Fruit fly (Drosophila melanogaster) whole organism, wandering third instar larva: Measurements from ENCODE around the gene CG5355.

Experiments used
- Abd-B ChIP-seq: fragments of >200 bp; optimal IDR thresholded peaks from 2 replicates; lab custom pipeline; 2017; ENCODE audit warnings: missing biosample characterization, missing genetic modification characterization
- CG32264 ChIP-seq: fragments of 200-800 bp; sonication (Bioruptor generic); optimal IDR thresholded peaks from 2 replicates; lab custom pipeline; 2016; ENCODE audit warnings: missing biosample characterization, missing genetic modification characterization
- CG9705 ChIP-seq: fragments of 200-800 bp; sonication (Bioruptor generic); optimal IDR thresholded peaks from 2 replicates; lab custom pipeline; 2018; ENCODE audit warnings: missing biosample characterization, mild to moderate bottlenecking, missing genetic modification characterization
- CrebA ChIP-seq: fragments of 200-800 bp; sonication (Bioruptor generic); optimal IDR thresholded peaks from 2 replicates; lab custom pipeline; 2016; ENCODE audit warnings: missing biosample characterization, mild to moderate bottlenecking, missing genetic modification characterization, borderline replicate concordance
- Dfd ChIP-seq: fragments of >200 bp; optimal IDR thresholded peaks from 2 replicates; lab custom pipeline; 2017; ENCODE audit warnings: missing biosample characterization, missing genetic modification characterization
- Dif ChIP-seq: fragments of 200-275, 200-300 bp; sonication (Bioruptor generic); optimal IDR thresholded peaks from 2 replicates; lab custom pipeline; 2018; ENCODE audit warnings: missing biosample characterization, missing genetic modification characterization; ENCODE audit not compliant: partially characterized antibody
- GATAd ChIP-seq: sonication (Bioruptor generic); optimal IDR thresholded peaks from 2 replicates; lab custom pipeline; 2016; ENCODE audit warnings: missing biosample characterization, missing genetic modification characterization
- HLH106 ChIP-seq: fragments of 200-800 bp; optimal IDR thresholded peaks from 3 replicates; lab custom pipeline; 2019; ENCODE audit warnings: missing biosample characterization, mild to moderate bottlenecking, missing genetic modification characterization, moderate library complexity
- Hnf4 ChIP-seq: fragments of 200-800 bp; sonication (Bioruptor generic); optimal IDR thresholded peaks from 2 replicates; lab custom pipeline; 2016; ENCODE audit warnings: missing biosample characterization, mild to moderate bottlenecking, missing genetic modification characterization
- Hr78 ChIP-seq: fragments of >200 bp; optimal IDR thresholded peaks from 2 replicates; lab custom pipeline; 2017; ENCODE audit warnings: missing biosample characterization, missing genetic modification characterization
- Hr83 ChIP-seq: fragments of 200-300 bp; sonication (Bioruptor generic); optimal IDR thresholded peaks from 2 replicates; lab custom pipeline; 2016; ENCODE audit warnings: missing biosample characterization, mild to moderate bottlenecking, missing genetic modification characterization, moderate library complexity; ENCODE audit not compliant: poor library complexity, severe bottlenecking
- Jra ChIP-seq: sonication (Bioruptor generic); optimal IDR thresholded peaks from 2 replicates; lab custom pipeline; 2016; ENCODE audit warnings: missing biosample characterization, missing genetic modification characterization
- Mio ChIP-seq: sonication (Bioruptor generic); optimal IDR thresholded peaks from 2 replicates; lab custom pipeline; 2016; ENCODE audit warnings: missing biosample characterization, missing genetic modification characterization
- Myc ChIP-seq: fragments of >200 bp; optimal IDR thresholded peaks from 2 replicates; lab custom pipeline; 2017
- N ChIP-seq: fragments of >200 bp; optimal IDR thresholded peaks from 2 replicates; lab custom pipeline; 2018; ENCODE audit warnings: missing biosample characterization, missing external identifiers, missing genetic modification characterization
- OdsH ChIP-seq: fragments of 200-800 bp; sonication (Bioruptor generic); optimal IDR thresholded peaks from 2 replicates; lab custom pipeline; 2016; ENCODE audit warnings: missing biosample characterization, mild to moderate bottlenecking, missing genetic modification characterization
- Rel ChIP-seq, 2 experiments: fragments of 200-800 bp; sonication (Bioruptor generic) in 1 of 2; optimal IDR thresholded peaks; 2 replicates in 1 of 2; 3 replicates in 1 of 2; lab custom pipeline; 2016 to 2019; ENCODE audit warnings: mild to moderate bottlenecking in 2 of 2, missing biosample characterization in 2 of 2, missing genetic modification characterization in 2 of 2, moderate library complexity in 1 of 2
- Sp1 ChIP-seq: fragments of 200-800 bp; sonication (Bioruptor generic); optimal IDR thresholded peaks from 3 replicates; lab custom pipeline; 2019; ENCODE audit warnings: missing biosample characterization, mild to moderate bottlenecking, missing genetic modification characterization, moderate library complexity
- Vsx2 ChIP-seq: fragments of 200-300, 225-300 bp; sonication (Bioruptor generic); optimal IDR thresholded peaks from 2 replicates; lab custom pipeline; 2018; ENCODE audit warnings: missing biosample characterization, missing genetic modification characterization; ENCODE audit not compliant: partially characterized antibody
- br ChIP-seq: fragments of 200-800 bp; sonication (Bioruptor generic); optimal IDR thresholded peaks from 2 replicates; lab custom pipeline; 2016; ENCODE audit warnings: missing biosample characterization, missing genetic modification characterization
- brk ChIP-seq: fragments of 200-800 bp; sonication (Bioruptor generic); optimal IDR thresholded peaks from 2 replicates; lab custom pipeline; 2016; ENCODE audit warnings: missing biosample characterization, mild to moderate bottlenecking, missing genetic modification characterization
- dl ChIP-seq, 2 experiments: fragments of 175-275, 200-275 bp in 1 of 2; fragments of 200-275 bp in 1 of 2; sonication (Bioruptor generic); optimal IDR thresholded peaks; lab custom pipeline; 2018; ENCODE audit warnings: mild to moderate bottlenecking in 2 of 2, missing biosample characterization in 2 of 2, missing genetic modification characterization in 2 of 2, moderate library complexity in 2 of 2; ENCODE audit not compliant: partially characterized antibody in 2 of 2, insufficient read depth in 1 of 2
- dmrt93B ChIP-seq: fragments of 200-800 bp; sonication (Bioruptor generic); optimal IDR thresholded peaks from 2 replicates; lab custom pipeline; 2018; ENCODE audit warnings: missing biosample characterization, mild to moderate bottlenecking, missing genetic modification characterization
- dsf ChIP-seq: sonication (Bioruptor generic); optimal IDR thresholded peaks from 2 replicates; lab custom pipeline; 2016; ENCODE audit warnings: missing biosample characterization, missing genetic modification characterization, borderline replicate concordance
- ey ChIP-seq: fragments of 200-800 bp; sonication (Bioruptor generic); optimal IDR thresholded peaks from 2 replicates; lab custom pipeline; 2016; ENCODE audit warnings: missing biosample characterization, missing genetic modification characterization
- foxo ChIP-seq, 2 experiments: fragments of 200-800 bp; sonication (Bioruptor generic); optimal IDR thresholded peaks; 2 replicates in 1 of 2; 3 replicates in 1 of 2; lab custom pipeline; 2016 to 2017; ENCODE audit warnings: missing biosample characterization in 2 of 2, missing genetic modification characterization in 2 of 2
- fru ChIP-seq: fragments of 200-800 bp; sonication (Bioruptor generic); optimal IDR thresholded peaks from 3 replicates; lab custom pipeline; 2016; ENCODE audit warnings: missing biosample characterization, mild to moderate bottlenecking, missing genetic modification characterization
- h ChIP-seq: fragments of 200-800 bp; sonication (Bioruptor generic); optimal IDR thresholded peaks from 3 replicates; lab custom pipeline; 2016; ENCODE audit warnings: missing biosample characterization, mild to moderate bottlenecking, missing genetic modification characterization
- jim ChIP-seq: fragments of 175-275, 200-325 bp; sonication (Bioruptor generic); optimal IDR thresholded peaks from 2 replicates; lab custom pipeline; 2016; ENCODE audit warnings: missing biosample characterization, mild to moderate bottlenecking, missing genetic modification characterization
- lola ChIP-seq: fragments of >200 bp; optimal IDR thresholded peaks from 2 replicates; lab custom pipeline; 2017; ENCODE audit warnings: missing biosample characterization, missing genetic modification characterization
- pan ChIP-seq: fragments of >200 bp; optimal IDR thresholded peaks from 2 replicates; lab custom pipeline; 2017
- psq ChIP-seq: fragments of 200-800 bp; sonication (Bioruptor generic); optimal IDR thresholded peaks from 3 replicates; lab custom pipeline; 2017; ENCODE audit warnings: missing biosample characterization, mild to moderate bottlenecking, missing genetic modification characterization, moderate library complexity
- rgr ChIP-seq: fragments of 200-800 bp; sonication (Bioruptor generic); optimal IDR thresholded peaks from 3 replicates; lab custom pipeline; 2016; ENCODE audit warnings: missing biosample characterization, mild to moderate bottlenecking, missing genetic modification characterization
- sage ChIP-seq: fragments of 200-800 bp; sonication (Bioruptor generic); optimal IDR thresholded peaks from 2 replicates; lab custom pipeline; 2016; ENCODE audit warnings: missing biosample characterization, mild to moderate bottlenecking, missing genetic modification characterization
- sv ChIP-seq: fragments of 200-800 bp; sonication (Bioruptor generic); optimal IDR thresholded peaks from 3 replicates; lab custom pipeline; 2016; ENCODE audit warnings: missing biosample characterization, missing genetic modification characterization
- tai ChIP-seq: sonication (Bioruptor generic); optimal IDR thresholded peaks from 2 replicates; lab custom pipeline; 2016; ENCODE audit warnings: missing biosample characterization, missing genetic modification characterization
- usp ChIP-seq: fragments of >200 bp; optimal IDR thresholded peaks from 2 replicates; lab custom pipeline; 2017; ENCODE audit warnings: missing biosample characterization, missing genetic modification characterization
- woc ChIP-seq: sonication (Bioruptor generic); optimal IDR thresholded peaks from 2 replicates; lab custom pipeline; 2016; ENCODE audit warnings: missing biosample characterization, mild to moderate bottlenecking, missing genetic modification characterization

Gene CG5355

DNA sequence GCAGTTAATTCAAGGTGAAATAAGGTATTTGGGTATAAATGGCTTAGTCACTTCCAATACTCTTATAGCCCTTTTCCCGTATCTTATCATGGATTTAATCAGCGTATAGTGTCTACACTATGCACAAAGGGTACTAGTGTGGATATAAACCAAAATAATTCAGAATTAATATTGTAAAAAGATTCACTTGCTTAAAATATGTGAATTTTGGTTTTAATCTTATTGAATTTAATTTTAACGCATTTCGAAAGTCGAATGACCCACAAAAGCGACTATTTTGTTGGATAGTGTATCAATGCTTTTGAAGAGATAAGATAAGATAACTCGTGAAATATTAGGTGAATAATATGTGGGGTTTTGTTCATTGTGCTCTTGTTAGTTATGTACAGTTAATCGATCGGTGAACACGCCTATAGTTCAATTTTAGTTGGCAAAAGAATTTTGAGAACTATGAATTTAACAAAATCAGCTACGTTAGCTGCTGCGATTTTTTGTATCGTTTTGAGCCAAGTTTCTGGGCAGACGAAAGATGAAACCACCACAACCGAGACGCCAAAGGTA lies 31.3 kb downstream of the CG5355 start, which contains the start of gene CG5096:
Gene CG5096, plus strand, starts transcription at position 374 of the 561 bp plus-strand sequence.
- TF ChIP-seq fru (peak; percentile 90), HLH106 (tag; lab: Kevin White, UChicago) (peak; percentile 74), dl (GFP tag; optimal IDR thresholded peaks at IDR 0.05; lab: Kevin White, UChicago; ENCODE audit: insufficient read depth in 1 of 2, partially characterized antibody in 2 of 2) (no peak), br (GFP tag; lab: Kevin White, UChicago) (no peak), N (no peak), Sp1 (peak; percentile 80), Hr78 (GFP tag; lab: Kevin White, UChicago) (no peak), dsf (peak; percentile 4), h (GFP tag; lab: Kevin White, UChicago) (peak; percentile 91), Jra (peak; percentile 31), OdsH (GFP tag; lab: Kevin White, UChicago) (peak; percentile 84), brk (GFP tag; lab: Kevin White, UChicago) (peak; percentile 69), rgr (peak; percentile 85), Vsx2 (GFP tag; lab: Kevin White, UChicago) (no peak), pan (lab: Kevin White, UChicago) (no peak), Dif (GFP tag; lab: Kevin White, UChicago) (no peak), GATAd (GFP tag; lab: Kevin White, UChicago) (no peak), woc (peak; percentile 56), usp (GFP tag; lab: Kevin White, UChicago) (no peak), Rel (GFP tag; optimal IDR thresholded peaks at IDR 0.05; lab: Kevin White, UChicago) (no peak), Rel (tag; optimal IDR thresholded peaks at IDR 0.05; lab: Kevin White, UChicago) (peak; percentile 96), jim (GFP tag; lab: Kevin White, UChicago) (no peak), Myc (lab: Kevin White, UChicago) (no peak), CrebA (no peak), Mio (no peak), dmrt93B (GFP tag; lab: Kevin White, UChicago) (no peak), Hr83 (GFP tag; lab: Kevin White, UChicago) (no peak), sage (GFP tag; lab: Kevin White, UChicago) (peak; percentile 38), tai (GFP tag; lab: Kevin White, UChicago) (peak; percentile 11), psq (peak; percentile 59), Hnf4 (GFP tag; lab: Kevin White, UChicago) (peak; percentile 67), CG9705 (GFP tag; lab: Kevin White, UChicago) (no peak), CG32264 (GFP tag; lab: Kevin White, UChicago) (peak; percentile 33), Abd-B (GFP tag; lab: Kevin White, UChicago) (no peak), foxo (GFP tag; optimal IDR thresholded peaks at IDR 0.05; lab: Kevin White, UChicago) (peak; percentile 49 to 87), ey (GFP tag; lab: Kevin White, UChicago) (peak; percentile 80), sv (peak; percentile 77), lola (GFP tag; lab: Kevin White, UChicago) (no peak), Dfd (no peak)
- TF ChIP-seq, all 38 proteins: peak for 19

DNA sequence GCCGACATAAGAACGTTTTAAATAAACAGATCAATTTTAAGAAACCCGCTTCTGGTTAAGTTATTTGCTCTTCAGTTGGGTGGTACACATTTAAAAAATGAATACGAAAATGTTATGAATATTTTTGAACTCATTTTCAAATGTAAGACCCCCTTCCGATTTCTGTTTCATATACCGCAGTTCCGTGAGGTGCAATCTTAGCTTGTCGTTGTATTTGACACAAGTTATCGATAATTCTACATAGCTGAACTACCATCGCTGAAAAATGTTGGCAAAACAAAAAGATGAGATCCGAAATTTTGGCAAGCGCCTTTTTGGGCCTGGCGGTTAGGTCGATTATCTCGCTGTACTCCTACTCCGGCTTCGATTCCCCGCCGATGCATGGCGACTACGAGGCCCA lies 33.4 kb downstream of the CG5355 start, which contains the start of gene gny:
Gene gny, plus strand, starts transcription at position 239 of the 400 bp plus-strand sequence.
- TF ChIP-seq Mio: no peak
- TF ChIP-seq Rel (GFP tag; optimal IDR thresholded peaks at IDR 0.05; lab: Kevin White, UChicago): no peak
- TF ChIP-seq Rel (tag; optimal IDR thresholded peaks at IDR 0.05; lab: Kevin White, UChicago): peak; percentile 1

DNA sequence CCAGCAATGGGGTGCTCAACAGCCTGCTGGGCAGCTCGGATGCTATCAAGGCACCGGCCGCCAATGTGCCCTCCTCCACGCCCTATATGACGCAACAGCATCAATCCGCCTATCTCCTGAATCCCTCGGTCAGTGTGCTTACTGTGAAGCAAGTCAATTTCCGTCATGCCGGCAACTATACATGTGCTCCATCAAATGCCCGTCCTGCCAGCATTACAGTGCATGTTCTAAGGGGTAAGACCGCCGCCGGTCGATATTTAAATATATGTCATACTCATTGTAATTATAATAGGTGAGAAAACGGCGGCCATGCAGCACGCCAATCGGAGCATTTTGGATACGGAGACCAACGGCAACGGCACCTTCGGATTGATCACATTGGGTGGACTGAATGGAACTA lies 34.6 kb downstream of the CG5355 start:
- TF ChIP-seq brk (GFP tag; lab: Kevin White, UChicago): no peak
- no peak for TF ChIP-seq ey (GFP tag; lab: Kevin White, UChicago)
- TF ChIP-seq Myc (lab: Kevin White, UChicago): no peak
- no peak for TF ChIP-seq rgr
- no peak for TF ChIP-seq Rel (GFP tag; optimal IDR thresholded peaks at IDR 0.05; lab: Kevin White, UChicago)
- no peak for TF ChIP-seq Rel (tag; optimal IDR thresholded peaks at IDR 0.05; lab: Kevin White, UChicago)
- TF ChIP-seq psq: no peak
- TF ChIP-seq Dfd: no peak
- TF ChIP-seq dsf: no peak
- no peak for TF ChIP-seq fru
- no peak for TF ChIP-seq lola (GFP tag; lab: Kevin White, UChicago)
- TF ChIP-seq pan (lab: Kevin White, UChicago): no peak
- no peak for TF ChIP-seq OdsH (GFP tag; lab: Kevin White, UChicago)
- TF ChIP-seq dmrt93B (GFP tag; lab: Kevin White, UChicago): no peak
- no peak for TF ChIP-seq tai (GFP tag; lab: Kevin White, UChicago)
- no peak for TF ChIP-seq Jra
- TF ChIP-seq Hr83 (GFP tag; lab: Kevin White, UChicago): no peak
- TF ChIP-seq br (GFP tag; lab: Kevin White, UChicago): no peak
- TF ChIP-seq Hr78 (GFP tag; lab: Kevin White, UChicago): no peak
- TF ChIP-seq Dif (GFP tag; lab: Kevin White, UChicago): no peak
- no peak for TF ChIP-seq CG32264 (GFP tag; lab: Kevin White, UChicago)
- TF ChIP-seq, all 38 proteins: peak for 0
